Worm (Caenorhabditis elegans) whole organism, young adult: ENCODE results near the gene srw-87.

Experiments
- B0035.1 ChIP-seq: sonication (generic microtip); optimal IDR thresholded peaks from 2 replicates; lab custom pipeline; 2016; ENCODE audit warnings: missing genetic modification characterization, mild to moderate bottlenecking, missing compliant biosample characterization, missing genotype, missing genetic modification reagents
- B0336.3 ChIP-seq: fragments of 200-800 bp; sonication (Bioruptor generic); IDR thresholded peaks from 2 replicates; pipeline ENCODE4 v1.3.6; 2022; ENCODE audit warnings: missing genetic modification characterization, missing compliant biosample characterization
- C06A6.2 ChIP-seq: fragments of 200-800 bp; sonication (Bioruptor generic); conservative IDR thresholded peaks from 2 replicates; pipeline ENCODE4 v1.3.6; 2022; ENCODE audit warnings: missing genetic modification characterization, missing compliant biosample characterization
- F23B12.7 ChIP-seq: sonication (generic microtip); optimal IDR thresholded peaks from 2 replicates; lab custom pipeline; 2017; ENCODE audit warnings: missing genetic modification characterization, mild to moderate bottlenecking, missing compliant biosample characterization, antibody characterized with exemption, moderate library complexity; ENCODE audit not compliant: insufficient read depth
- F33H1.4 ChIP-seq: fragments of 200-800 bp; sonication (Bioruptor generic); IDR thresholded peaks from 2 replicates; pipeline ENCODE4 v1.3.6; 2022; ENCODE audit warnings: missing genetic modification reagents, missing genetic modification characterization, missing compliant biosample characterization
- F52B5.7 ChIP-seq: sonication (generic microtip); optimal IDR thresholded peaks from 2 replicates; lab custom pipeline; 2016; ENCODE audit warnings: mild to moderate bottlenecking, missing genetic modification characterization, missing compliant biosample characterization
- K12H6.12 ChIP-seq: fragments of 200-800 bp; sonication (Bioruptor generic); optimal IDR thresholded peaks from 2 replicates; lab custom pipeline; 2018; ENCODE audit warnings: mild to moderate bottlenecking, missing genetic modification characterization, missing compliant biosample characterization
- T26A5.8 ChIP-seq: sonication (generic microtip); optimal IDR thresholded peaks from 2 replicates; lab custom pipeline; 2016; ENCODE audit warnings: missing genetic modification characterization, missing compliant biosample characterization
- Y53G8AR.9 ChIP-seq: fragments of 200-800 bp; sonication (Bioruptor generic); conservative IDR thresholded peaks from 2 replicates; pipeline ENCODE4 v1.3.6; 2022; ENCODE audit warnings: missing genetic modification reagents, missing genetic modification characterization, missing compliant biosample characterization
- Y67H2A.10 ChIP-seq: fragments of 200-800 bp; sonication (Bioruptor generic); conservative IDR thresholded peaks from 2 replicates; pipeline ENCODE4 v1.3.6; 2022; ENCODE audit warnings: missing genetic modification reagents, missing genetic modification characterization, missing compliant biosample characterization
- ZK185.1 ChIP-seq: sonication (generic microtip); optimal IDR thresholded peaks from 2 replicates; lab custom pipeline; 2016; ENCODE audit warnings: mild to moderate bottlenecking, missing genetic modification characterization, missing compliant biosample characterization; ENCODE audit not compliant: poor library complexity, severe bottlenecking
- ama-1 ChIP-seq, 3 experiments: fragments of 150-350 bp in 1 of 3; sonication (generic microtip) in 2 of 3; optimal IDR thresholded peaks; 2 replicates each; lab custom pipeline; 2014 to 2018; ENCODE audit warnings: missing biosample characterization in 2 of 3, missing genetic modification characterization in 2 of 3, missing genetic modification reagents in 2 of 3
- aptf-2 ChIP-seq: fragments of 200-800 bp; sonication (Bioruptor generic); conservative IDR thresholded peaks from 2 replicates; pipeline ENCODE4 v1.3.6; 2022; ENCODE audit warnings: missing genetic modification reagents, missing genetic modification characterization, missing compliant biosample characterization
- attf-3 ChIP-seq: fragments of 200-800 bp; sonication (Bioruptor generic); conservative IDR thresholded peaks from 2 replicates; pipeline ENCODE4 v1.3.6; 2022; ENCODE audit warnings: missing genetic modification reagents, missing genetic modification characterization, missing compliant biosample characterization
- ceh-27 ChIP-seq: fragments of 200-800 bp; sonication (Bioruptor generic); optimal IDR thresholded peaks from 2 replicates; lab custom pipeline; 2018; ENCODE audit warnings: mild to moderate bottlenecking, missing genetic modification characterization, moderate library complexity, missing compliant biosample characterization
- ceh-40 ChIP-seq: fragments of 200-800 bp; sonication (Bioruptor generic); IDR thresholded peaks from 2 replicates; pipeline ENCODE4 v1.3.6; 2022; ENCODE audit warnings: missing genetic modification characterization, missing compliant biosample characterization
- dpff-1 ChIP-seq: sonication (generic microtip); optimal IDR thresholded peaks from 2 replicates; lab custom pipeline; 2017; ENCODE audit warnings: mild to moderate bottlenecking, missing genetic modification characterization, missing compliant biosample characterization
- dpl-1 ChIP-seq: fragments of 150-350 bp; optimal IDR thresholded peaks from 2 replicates; lab custom pipeline; 2014; ENCODE audit warnings: missing biosample characterization, missing genetic modification reagents, missing genetic modification characterization
- efl-1 ChIP-seq: fragments of 150-350 bp; optimal IDR thresholded peaks from 2 replicates; lab custom pipeline; 2014; ENCODE audit warnings: missing biosample characterization, missing genetic modification reagents, missing genetic modification characterization
- egl-18 ChIP-seq: fragments of 200-800 bp; sonication (Bioruptor generic); IDR thresholded peaks from 2 replicates; pipeline ENCODE4 v1.3.6; 2022; ENCODE audit warnings: missing genetic modification reagents, missing genetic modification characterization, missing compliant biosample characterization
- egrh-3 ChIP-seq: fragments of 200-800 bp; sonication (Bioruptor generic); IDR thresholded peaks from 2 replicates; pipeline ENCODE4 v1.3.6; 2022; ENCODE audit warnings: missing genetic modification reagents, missing genetic modification characterization, missing compliant biosample characterization
- ekl-4 ChIP-seq: fragments of 200-800 bp; sonication (Bioruptor generic); IDR thresholded peaks from 2 replicates; pipeline ENCODE4 v1.3.6; 2022; ENCODE audit warnings: missing genetic modification reagents, missing genetic modification characterization, missing compliant biosample characterization
- fkh-3 ChIP-seq: sonication (generic microtip); optimal IDR thresholded peaks from 2 replicates; lab custom pipeline; 2016; ENCODE audit warnings: mild to moderate bottlenecking, missing genetic modification characterization, missing compliant biosample characterization
- him-1 ChIP-seq: sonication (generic microtip); optimal IDR thresholded peaks from 2 replicates; lab custom pipeline; 2016; ENCODE audit warnings: missing genotype, missing genetic modification reagents, missing genetic modification characterization, missing compliant biosample characterization
- hlh-26 ChIP-seq: fragments of 200-800 bp; sonication (Bioruptor generic); conservative IDR thresholded peaks from 2 replicates; pipeline ENCODE4 v1.3.6; 2022; ENCODE audit warnings: missing genetic modification reagents, missing genetic modification characterization, missing compliant biosample characterization
- hsf-1 ChIP-seq: fragments of 200-800 bp; sonication (Bioruptor generic); IDR thresholded peaks from 2 replicates; pipeline ENCODE4 v1.3.6; 2022; ENCODE audit warnings: missing genetic modification reagents, missing genetic modification characterization, missing compliant biosample characterization
- let-526 ChIP-seq: fragments of 200-800 bp; sonication (Bioruptor generic); IDR thresholded peaks from 2 replicates; pipeline ENCODE4 v1.3.6; 2022; ENCODE audit warnings: missing genetic modification reagents, missing genetic modification characterization, missing compliant biosample characterization
- let-607 ChIP-seq, 2 experiments: fragments of 200-800 bp in 1 of 2; sonication (Bioruptor generic) in 1 of 2; sonication (generic microtip) in 1 of 2; optimal IDR thresholded peaks; 2 replicates each; lab custom pipeline; 2016 to 2018; ENCODE audit warnings: mild to moderate bottlenecking in 2 of 2, missing compliant biosample characterization in 2 of 2, missing genetic modification characterization in 2 of 2, moderate library complexity in 2 of 2, missing genotype in 1 of 2
- lin-26 ChIP-seq: fragments of 200-800 bp; sonication (Bioruptor generic); IDR thresholded peaks from 2 replicates; pipeline ENCODE4 v1.3.6; 2022; ENCODE audit warnings: missing genetic modification reagents, missing genetic modification characterization, missing compliant biosample characterization
- lsy-27 ChIP-seq: sonication (generic microtip); optimal IDR thresholded peaks from 2 replicates; lab custom pipeline; 2017; ENCODE audit warnings: missing genetic modification characterization, mild to moderate bottlenecking, missing compliant biosample characterization, antibody characterized with exemption, missing genotype, borderline replicate concordance; ENCODE audit not compliant: insufficient read depth
- madf-3 ChIP-seq: fragments of 200-800 bp; sonication (Bioruptor generic); IDR thresholded peaks from 2 replicates; pipeline ENCODE4 v1.3.6; 2022; ENCODE audit warnings: missing genetic modification reagents, missing genetic modification characterization, missing compliant biosample characterization
- madf-6 ChIP-seq: fragments of 200-800 bp; sonication (Bioruptor generic); IDR thresholded peaks from 2 replicates; pipeline ENCODE4 v1.3.6; 2022; ENCODE audit warnings: missing genetic modification reagents, missing genetic modification characterization, missing compliant biosample characterization
- mxl-1 ChIP-seq: sonication (generic microtip); optimal IDR thresholded peaks from 2 replicates; lab custom pipeline; 2016; ENCODE audit warnings: missing genetic modification characterization, missing compliant biosample characterization
- nfya-1 ChIP-seq: sonication (generic microtip); optimal IDR thresholded peaks from 2 replicates; lab custom pipeline; 2017; ENCODE audit warnings: antibody characterized with exemption, missing compliant biosample characterization, missing genetic modification characterization, borderline replicate concordance; ENCODE audit not compliant: insufficient read depth
- nhr-179 ChIP-seq: sonication (generic microtip); optimal IDR thresholded peaks from 2 replicates; lab custom pipeline; 2016; ENCODE audit warnings: mild to moderate bottlenecking, missing genetic modification characterization, missing compliant biosample characterization
- nhr-80 ChIP-seq: sonication (generic microtip); optimal IDR thresholded peaks from 2 replicates; lab custom pipeline; 2016; ENCODE audit warnings: missing genetic modification characterization, missing compliant biosample characterization
- pbrm-1 ChIP-seq: fragments of 200-800 bp; sonication (Bioruptor generic); IDR thresholded peaks from 2 replicates; pipeline ENCODE4 v1.3.6; 2022; ENCODE audit warnings: missing genetic modification reagents, missing genetic modification characterization, missing compliant biosample characterization
- rpc-1 ChIP-seq, 2 experiments: fragments of 150-350 bp in 1 of 2; sonication (generic microtip) in 1 of 2; optimal IDR thresholded peaks; 2 replicates each; lab custom pipeline; 2014 to 2018; ENCODE audit warnings: missing biosample characterization in 1 of 2, missing genetic modification characterization in 1 of 2, missing genetic modification reagents in 1 of 2, missing genotype in 1 of 2
- sdz-38 ChIP-seq: sonication (generic microtip); optimal IDR thresholded peaks from 2 replicates; lab custom pipeline; 2016; ENCODE audit warnings: missing genotype, missing genetic modification characterization, missing compliant biosample characterization
- snpc-1.3 ChIP-seq: sonication (generic microtip); optimal IDR thresholded peaks from 2 replicates; lab custom pipeline; 2017; ENCODE audit warnings: missing genetic modification characterization, mild to moderate bottlenecking, missing compliant biosample characterization, antibody characterized with exemption, moderate library complexity, missing genotype, missing genetic modification reagents; ENCODE audit not compliant: insufficient read depth
- tbp1 ChIP-seq: fragments of 200-800 bp; sonication (Bioruptor generic); optimal IDR thresholded peaks from 2 replicates; lab custom pipeline; 2018; ENCODE audit warnings: mild to moderate bottlenecking, missing genetic modification characterization, missing compliant biosample characterization
- unc-62 ChIP-seq: fragments of 150-350 bp; optimal IDR thresholded peaks from 2 replicates; lab custom pipeline; 2014; ENCODE audit warnings: missing biosample characterization, missing genetic modification reagents, missing genetic modification characterization
- ztf-25 ChIP-seq: fragments of 200-800 bp; sonication (Bioruptor generic); IDR thresholded peaks from 2 replicates; pipeline ENCODE4 v1.3.6; 2022; ENCODE audit warnings: missing genetic modification reagents, missing genetic modification characterization, missing compliant biosample characterization
- ztf-26 ChIP-seq: sonication (generic microtip); optimal IDR thresholded peaks from 2 replicates; lab custom pipeline; 2017; ENCODE audit warnings: missing genetic modification characterization, missing compliant biosample characterization

srw-87 gene

ce11 chrV:16336326-16336725, at the start of gene srw-87:
Gene srw-87 (plus strand): TSS chrV:16336626.
- TF ChIP-seq hsf-1 (GFP tag; lab: Robert Waterston, UW) (no peak), aptf-2 (no peak), nfya-1 (tag; lab: Kevin White, UChicago) (no peak), lsy-27 (tag; lab: Kevin White, UChicago) (no peak), ZK185.1 (tag; lab: Kevin White, UChicago) (no peak), B0336.3 (GFP tag; lab: Robert Waterston, UW) (no peak), Y67H2A.10 (GFP tag; lab: Robert Waterston, UW) (no peak), nhr-179 (tag; lab: Kevin White, UChicago) (no peak), let-526 (GFP tag; lab: Robert Waterston, UW) (no peak), unc-62 (no peak), ztf-26 (tag; lab: Kevin White, UChicago) (no peak), K12H6.12 (tag; lab: Kevin White, UChicago) (no peak), C06A6.2 (GFP tag; lab: Robert Waterston, UW) (no peak), tbp1 (GFP tag; lab: Kevin White, UChicago) (no peak), madf-3 (no peak), ceh-27 (no peak), snpc-1.3 (tag; lab: Kevin White, UChicago) (no peak), F23B12.7 (tag; lab: Kevin White, UChicago) (no peak)
- TF ChIP-seq, all 124 proteins: peak for 0

- no peak for TF ChIP-seq F52B5.7 (tag; lab: Kevin White, UChicago)
- TF ChIP-seq F33H1.4 (GFP tag; lab: Robert Waterston, UW) = no peak
- no peak for TF ChIP-seq let-607 (tag; optimal IDR thresholded peaks at IDR 0.05; lab: Kevin White, UChicago)
- TF ChIP-seq B0035.1 = no peak
- no peak for TF ChIP-seq ama-1 (optimal IDR thresholded peaks at IDR 0.05; lab: Kevin White, UChicago)
- TF ChIP-seq ama-1 (GFP tag; optimal IDR thresholded peaks at IDR 0.05; lab: Kevin White, UChicago) = no peak
- no peak for TF ChIP-seq madf-6 (GFP tag; lab: Robert Waterston, UW)
- TF ChIP-seq rpc-1 (optimal IDR thresholded peaks at IDR 0.05; lab: Kevin White, UChicago) = no peak
- no peak for TF ChIP-seq rpc-1 (tag; optimal IDR thresholded peaks at IDR 0.05; lab: Kevin White, UChicago)
- TF ChIP-seq lin-26 = no peak
- TF ChIP-seq mxl-1 = no peak
- TF ChIP-seq dpff-1 = no peak
Measured at ce11 chrV:16287619-16288018, 48.8 kb upstream of the srw-87 start, which contains the start of gene F28G4.3. Gene F28G4.3 (minus strand): TSS chrV:16287719.

- TF ChIP-seq nhr-80 (peak; percentile 15), dpl-1 (GFP tag; lab: Kevin White, UChicago) (no peak), him-1 (no peak), ztf-25 (GFP tag; lab: Robert Waterston, UW) (no peak)
Measured at ce11 chrV:16292409-16292808, 44.0 kb upstream of the srw-87 start, which contains the start of gene oac-5. Gene oac-5 (plus strand): TSS chrV:16292709.

- TF ChIP-seq ceh-40 (GFP tag; lab: Robert Waterston, UW) = no peak
- no peak for TF ChIP-seq efl-1
- no peak for TF ChIP-seq hsf-1 (GFP tag; lab: Robert Waterston, UW)
- TF ChIP-seq pbrm-1 (GFP tag; lab: Robert Waterston, UW) = no peak
- no peak for TF ChIP-seq T26A5.8
- no peak for TF ChIP-seq attf-3 (GFP tag; lab: Robert Waterston, UW)
- TF ChIP-seq hlh-26 (GFP tag; lab: Robert Waterston, UW) = no peak
- TF ChIP-seq egrh-3 (GFP tag; lab: Robert Waterston, UW) = no peak
- TF ChIP-seq fkh-3 = no peak
- no peak for TF ChIP-seq sdz-38 (tag; lab: Kevin White, UChicago)
- no peak for TF ChIP-seq egl-18 (GFP tag; lab: Robert Waterston, UW)
- no peak for TF ChIP-seq Y53G8AR.9
- TF ChIP-seq nfya-1 (tag; lab: Kevin White, UChicago) = no peak
- TF ChIP-seq nhr-179 (tag; lab: Kevin White, UChicago) = no peak
- TF ChIP-seq ekl-4 = no peak
- no peak for TF ChIP-seq madf-6 (GFP tag; lab: Robert Waterston, UW)
- TF ChIP-seq unc-62 = no peak
- TF ChIP-seq B0336.3 (GFP tag; lab: Robert Waterston, UW) = no peak
Measured at ce11 chrV:16297070-16297469, 39.4 kb upstream of the srw-87 start, which contains the start of gene srbc-83. Gene srbc-83 (plus strand): TSS chrV:16297370.
